Fruit fly (Drosophila melanogaster) Kc167 (cell line): ENCODE results near the gene Naa30A.

Experiments used
- Myc ChIP-seq: fragments of >200 bp; optimal IDR thresholded peaks from 2 replicates; lab custom pipeline; 2017; ENCODE audit warnings: missing external identifiers
- Sin3A ChIP-seq: fragments of >200 bp; optimal IDR thresholded peaks from 2 replicates; lab custom pipeline; 2018; ENCODE audit warnings: missing external identifiers
- h ChIP-seq: fragments of >200 bp; optimal IDR thresholded peaks from 3 replicates; lab custom pipeline; 2018; ENCODE audit warnings: missing external identifiers
- insv ChIP-seq: fragments of >200 bp; optimal IDR thresholded peaks from 3 replicates; lab custom pipeline; 2018; ENCODE audit warnings: missing external identifiers
- psq ChIP-seq: fragments of >200 bp; optimal IDR thresholded peaks from 2 replicates; lab custom pipeline; 2017; ENCODE audit warnings: missing external identifiers
- ttk ChIP-seq: sonication (Bioruptor generic); optimal IDR thresholded peaks from 2 replicates; lab custom pipeline; 2017; ENCODE audit warnings: missing external identifiers

dm6 chrX:1312510-1312909 lies 29.4 kb upstream of the Naa30A start:
- TF ChIP-seq psq (no peak), Sin3A (lab: Kevin White, UChicago) (no peak), ttk (lab: Kevin White, UChicago) (no peak), Myc (lab: Kevin White, UChicago) (no peak), h (lab: Kevin White, UChicago) (no peak), insv (lab: Kevin White, UChicago) (no peak)
